Worm (Caenorhabditis elegans) whole organism, late embryonic: ENCODE data around the gene srbc-23.

Experiments used
- K02D7.2 ChIP-seq: sonication (generic microtip); optimal IDR thresholded peaks from 2 replicates; lab custom pipeline; 2017; ENCODE audit warnings: mild to moderate bottlenecking, missing genetic modification characterization, missing compliant biosample characterization
- T23F11.4 ChIP-seq: fragments of 200-800 bp; sonication (Bioruptor generic); optimal IDR thresholded peaks from 2 replicates; lab custom pipeline; 2018; ENCODE audit warnings: mild to moderate bottlenecking, missing genetic modification characterization, missing compliant biosample characterization
- ceh-19 ChIP-seq: fragments of 200-800 bp; sonication (Bioruptor generic); optimal IDR thresholded peaks from 2 replicates; lab custom pipeline; 2018; ENCODE audit warnings: mild to moderate bottlenecking, missing genetic modification characterization, missing compliant biosample characterization
- ceh-34 ChIP-seq: sonication (generic microtip); optimal IDR thresholded peaks from 2 replicates; lab custom pipeline; 2016; ENCODE audit warnings: mild to moderate bottlenecking, missing genetic modification characterization, missing compliant biosample characterization
- fax-1 ChIP-seq: sonication (generic microtip); optimal IDR thresholded peaks from 2 replicates; lab custom pipeline; 2016; ENCODE audit warnings: missing genotype, missing genetic modification characterization, missing compliant biosample characterization
- lin-11 ChIP-seq: fragments of 200-800 bp; sonication (Bioruptor generic); optimal IDR thresholded peaks from 2 replicates; lab custom pipeline; 2018; ENCODE audit warnings: mild to moderate bottlenecking, missing genetic modification characterization, missing compliant biosample characterization
- nhr-11 ChIP-seq: fragments of 150-350 bp; optimal IDR thresholded peaks from 2 replicates; lab custom pipeline; 2014; ENCODE audit warnings: missing biosample characterization, missing genetic modification characterization
- pha-4 ChIP-seq: fragments of 150-350 bp; optimal IDR thresholded peaks from 2 replicates; lab custom pipeline; 2018; ENCODE audit warnings: missing biosample characterization, missing genetic modification reagents, missing genetic modification characterization
- pqm-1 ChIP-seq: sonication (generic microtip); optimal IDR thresholded peaks from 2 replicates; lab custom pipeline; 2016; ENCODE audit warnings: missing genetic modification characterization, missing compliant biosample characterization
- tbx-2 ChIP-seq: sonication (generic microtip); optimal IDR thresholded peaks from 2 replicates; lab custom pipeline; 2016; ENCODE audit warnings: missing genetic modification characterization, missing compliant biosample characterization

DNA sequence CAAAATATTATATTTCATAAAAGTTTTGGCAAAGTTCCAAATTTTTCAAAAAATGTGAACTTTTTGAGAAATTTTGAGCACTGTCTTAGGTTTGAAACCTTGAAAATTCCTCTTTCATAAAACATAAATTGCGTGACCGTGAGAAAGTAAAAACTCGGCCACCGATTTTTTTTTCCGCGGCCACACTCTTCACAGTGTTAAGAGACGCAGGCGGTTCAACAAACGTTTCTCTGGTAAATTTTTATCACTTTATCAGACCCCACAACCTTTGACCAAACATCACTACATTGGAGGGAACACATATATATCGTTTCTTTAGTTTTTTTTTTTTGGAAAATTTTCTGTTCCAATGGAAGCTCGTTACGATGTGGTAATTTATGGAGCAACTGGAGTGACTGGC lies 30.9 kb upstream of the srbc-23 start, which contains the start of gene F22F7.2:
- TF ChIP-seq ceh-34 (tag; lab: Kevin White, UChicago): no peak
- TF ChIP-seq tbx-2 (tag; lab: Kevin White, UChicago): no peak
- TF ChIP-seq pqm-1 (tag; lab: Kevin White, UChicago): no peak
- no peak for TF ChIP-seq lin-11 (tag; lab: Kevin White, UChicago)
- no peak for TF ChIP-seq fax-1 (tag; lab: Kevin White, UChicago)
- no peak for TF ChIP-seq ceh-19 (GFP tag; lab: Kevin White, UChicago)
- no peak for TF ChIP-seq T23F11.4
- no peak for TF ChIP-seq K02D7.2 (tag; lab: Kevin White, UChicago)
- TF ChIP-seq nhr-11: no peak
- TF ChIP-seq pha-4 (tag; lab: Kevin White, UChicago): no peak
